Fruit fly (Drosophila melanogaster): ENCODE data around the gene CG9915.

CG9915 gene

dm6 chrX:16286083-16286666 lies 26.8 kb downstream of the CG9915 start, which contains the start of gene UQCR-14 (continued):
- no peak for TF ChIP-seq CG4282 (GFP tag; optimal IDR thresholded peaks at IDR 0.05)
- TF ChIP-seq Fer2 (tag; optimal IDR thresholded peaks at IDR 0.05), result no peak
- TF ChIP-seq CG6791 (GFP tag; IDR thresholded peaks at IDR 0.05; ENCODE audit: partially characterized antibody), result peak; percentile 99
- TF ChIP-seq CG16779 (GFP tag; IDR thresholded peaks at IDR 0.05), result no peak
- TF ChIP-seq Ets97D (GFP tag; optimal IDR thresholded peaks at IDR 0.05), result peak; percentile 86
- TF ChIP-seq CG12659 (GFP tag; optimal IDR thresholded peaks at IDR 0.05), result peak; percentile 87
- no peak for TF ChIP-seq Tbp (GFP tag; optimal IDR thresholded peaks at IDR 0.05)
- TF ChIP-seq CG11456 (GFP tag; IDR thresholded peaks at IDR 0.05), result peak; percentile 49; the same call in 1 of the 3 replicates
- TF ChIP-seq ham (GFP tag; IDR thresholded peaks at IDR 0.05), result no peak
- peak; percentile 98 for TF ChIP-seq CG16813 (GFP tag; IDR thresholded peaks at IDR 0.05; ENCODE audit: partially characterized antibody)
- TF ChIP-seq CG15696 (tag; optimal IDR thresholded peaks at IDR 0.05), result no peak
- peak; percentile 71 for TF ChIP-seq CG30020 (tag; optimal IDR thresholded peaks at IDR 0.05)
- TF ChIP-seq CG14441 (GFP tag; IDR thresholded peaks at IDR 0.05), result no peak
- no peak for TF ChIP-seq Ssrp (tag; optimal IDR thresholded peaks at IDR 0.05)
- TF ChIP-seq MESR4 (GFP tag; optimal IDR thresholded peaks at IDR 0.05), result peak; percentile 93
- TF ChIP-seq Nf-YC (tag; optimal IDR thresholded peaks at IDR 0.05), result peak; percentile 44
- peak; percentile 44; the same call in 1 of the 2 replicates for TF ChIP-seq rib (GFP tag; IDR thresholded peaks at IDR 0.05)
- peak; percentile 4 for TF ChIP-seq fu2 (GFP tag; optimal IDR thresholded peaks at IDR 0.05)
- peak; percentile 71 for TF ChIP-seq trem (tag; optimal IDR thresholded peaks at IDR 0.05)
- TF ChIP-seq sob (GFP tag; IDR thresholded peaks at IDR 0.05), result peak; percentile 33; the same call in 1 of the 2 replicates
- TF ChIP-seq TFAM (GFP tag; optimal IDR thresholded peaks at IDR 0.05), result no peak
- TF ChIP-seq CG12769 (tag; optimal IDR thresholded peaks at IDR 0.05), result peak; percentile 38
- peak; percentile 12 for TF ChIP-seq CG18764 (GFP tag; optimal IDR thresholded peaks at IDR 0.05)
- peak; percentile 98 for TF ChIP-seq CG42726 (GFP tag; IDR thresholded peaks at IDR 0.05; ENCODE audit: partially characterized antibody)
- no peak for TF ChIP-seq CG8089 (GFP tag; optimal IDR thresholded peaks at IDR 0.05)
- TF ChIP-seq btn (GFP tag; optimal IDR thresholded peaks at IDR 0.05), result no peak
- no peak for TF ChIP-seq CG1832 (GFP tag; optimal IDR thresholded peaks at IDR 0.05)
- no peak for TF ChIP-seq CG11695 (GFP tag; IDR thresholded peaks at IDR 0.05)
- TF ChIP-seq Abd-B (GFP tag; optimal IDR thresholded peaks at IDR 0.05), result no peak
- TF ChIP-seq Mes4 (GFP tag; optimal IDR thresholded peaks at IDR 0.05), result no peak
- TF ChIP-seq CG2129 (GFP tag; IDR thresholded peaks at IDR 0.05; ENCODE audit: partially characterized antibody), result peak; percentile 90
- no peak for TF ChIP-seq crol (GFP tag; IDR thresholded peaks at IDR 0.05)
- TF ChIP-seq corto (GFP tag; optimal IDR thresholded peaks at IDR 0.05), result no peak
- TF ChIP-seq Dip2 (GFP tag; IDR thresholded peaks at IDR 0.05), result no peak
- peak; percentile 29 for TF ChIP-seq CG8290 (GFP tag; optimal IDR thresholded peaks at IDR 0.05)
- peak in 1 of 2 experiments; percentile 78 for TF ChIP-seq CG8290 (tag; optimal IDR thresholded peaks at IDR 0.05)
- TF ChIP-seq B-H1 (GFP tag; IDR thresholded peaks at IDR 0.05), result no peak
- TF ChIP-seq D19A (tag; optimal IDR thresholded peaks at IDR 0.05), result peak; percentile 12
- no peak for TF ChIP-seq wek (GFP tag; optimal IDR thresholded peaks at IDR 0.05)
- TF ChIP-seq Pdp1 (GFP tag; optimal IDR thresholded peaks at IDR 0.05), result peak; percentile 13 to 95
- peak; percentile 66 for TF ChIP-seq Lhr (GFP tag; optimal IDR thresholded peaks at IDR 0.05)
- no peak for TF ChIP-seq ara (GFP tag; IDR thresholded peaks at IDR 0.05)
- TF ChIP-seq CG17385 (GFP tag; optimal IDR thresholded peaks at IDR 0.05), result no peak
- no peak for TF ChIP-seq scrt (GFP tag; optimal IDR thresholded peaks at IDR 0.05)
- TF ChIP-seq row (GFP tag; IDR thresholded peaks at IDR 0.05), result peak; percentile 74
- no peak for TF ChIP-seq MTF-1 (GFP tag; optimal IDR thresholded peaks at IDR 0.05; ENCODE audit: borderline replicate concordance)
- peak; percentile 17 for TF ChIP-seq caup (GFP tag; optimal IDR thresholded peaks at IDR 0.05; ENCODE audit: severe bottlenecking)
- no peak for TF ChIP-seq CG11560 (tag; IDR thresholded peaks at IDR 0.05)
- TF ChIP-seq CG11085 (GFP tag; IDR thresholded peaks at IDR 0.05), result no peak
- peak; percentile 5 for TF ChIP-seq zen (tag; optimal IDR thresholded peaks at IDR 0.05)

Measured in whole organism, embryonic.